Worm (Caenorhabditis elegans) whole organism, young adult: ENCODE results near the gene C09E7.10.

Source experiments
- K12H6.12 ChIP-seq: fragments of 200-800 bp; sonication (Bioruptor generic); optimal IDR thresholded peaks from 2 replicates; lab custom pipeline; 2018; ENCODE audit warnings: mild to moderate bottlenecking, missing genetic modification characterization, missing compliant biosample characterization
- Y95B8A.8 ChIP-seq: fragments of 200-800 bp; sonication (Bioruptor generic); IDR thresholded peaks from 2 replicates; pipeline ENCODE4 v1.3.6; 2022; ENCODE audit warnings: missing genetic modification reagents, missing genetic modification characterization, missing compliant biosample characterization
- ama-1 ChIP-seq, 3 experiments: fragments of 150-350 bp in 1 of 3; sonication (generic microtip) in 2 of 3; optimal IDR thresholded peaks; 2 replicates each; lab custom pipeline; 2014 to 2018; ENCODE audit warnings: missing biosample characterization in 2 of 3, missing genetic modification characterization in 2 of 3, missing genetic modification reagents in 2 of 3
- cebp-2 ChIP-seq: fragments of 200-800 bp; sonication (Bioruptor generic); IDR thresholded peaks from 2 replicates; pipeline ENCODE4 v1.3.6; 2022; ENCODE audit warnings: missing genetic modification characterization, missing compliant biosample characterization
- egrh-3 ChIP-seq: fragments of 200-800 bp; sonication (Bioruptor generic); IDR thresholded peaks from 2 replicates; pipeline ENCODE4 v1.3.6; 2022; ENCODE audit warnings: missing genetic modification reagents, missing genetic modification characterization, missing compliant biosample characterization
- lin-26 ChIP-seq: fragments of 200-800 bp; sonication (Bioruptor generic); IDR thresholded peaks from 2 replicates; pipeline ENCODE4 v1.3.6; 2022; ENCODE audit warnings: missing genetic modification reagents, missing genetic modification characterization, missing compliant biosample characterization
- mes-4 ChIP-seq: sonication (generic microtip); optimal IDR thresholded peaks from 2 replicates; lab custom pipeline; 2016; ENCODE audit warnings: missing genotype, missing genetic modification characterization, missing compliant biosample characterization
- nfya-1 ChIP-seq: sonication (generic microtip); optimal IDR thresholded peaks from 2 replicates; lab custom pipeline; 2017; ENCODE audit warnings: antibody characterized with exemption, missing compliant biosample characterization, missing genetic modification characterization, borderline replicate concordance; ENCODE audit not compliant: insufficient read depth
- nhr-179 ChIP-seq: sonication (generic microtip); optimal IDR thresholded peaks from 2 replicates; lab custom pipeline; 2016; ENCODE audit warnings: mild to moderate bottlenecking, missing genetic modification characterization, missing compliant biosample characterization
- nhr-27 ChIP-seq: fragments of 200-800 bp; sonication (Bioruptor generic); optimal IDR thresholded peaks from 2 replicates; lab custom pipeline; 2018; ENCODE audit warnings: mild to moderate bottlenecking, missing genetic modification characterization, moderate library complexity, missing compliant biosample characterization
- snpc-4 ChIP-seq, 5 experiments: fragments of 150-350 bp in 1 of 5; sonication (generic microtip) in 4 of 5; optimal IDR thresholded peaks; 2 replicates each; lab custom pipeline; 2014 to 2018; ENCODE audit warnings: missing genetic modification characterization in 5 of 5, missing biosample characterization in 3 of 5, antibody characterized with exemption in 2 of 5, mild to moderate bottlenecking in 2 of 5, missing compliant biosample characterization in 2 of 5, missing genotype in 2 of 5, moderate library complexity in 2 of 5, missing genetic modification reagents in 1 of 5
- zfh-2 ChIP-seq: fragments of 200-800 bp; sonication (Bioruptor generic); conservative IDR thresholded peaks from 2 replicates; pipeline ENCODE4 v1.3.6; 2022; ENCODE audit warnings: missing genetic modification reagents, missing genetic modification characterization, missing compliant biosample characterization

DNA sequence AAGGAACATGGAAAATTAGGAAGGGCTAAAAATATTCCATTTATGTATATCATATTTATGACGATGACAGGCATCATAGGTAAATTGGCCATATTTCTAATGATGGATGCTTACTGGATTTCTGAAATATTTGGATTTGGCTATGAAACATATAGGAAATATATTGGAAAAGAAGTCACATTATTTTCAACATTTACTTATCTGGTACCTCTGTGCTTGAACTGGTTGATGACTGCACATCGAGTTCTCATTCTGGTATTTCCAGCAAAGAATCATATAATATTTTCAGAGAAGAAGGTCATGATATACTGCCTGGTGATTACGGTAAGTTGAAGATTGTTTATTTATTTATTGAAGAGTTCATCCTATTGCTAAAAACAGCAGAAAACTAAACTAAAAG lies 12.8 kb upstream of the C09E7.10 start, which contains the start of gene srxa-5:
- TF ChIP-seq ama-1 (optimal IDR thresholded peaks at IDR 0.05; lab: Kevin White, UChicago) (no peak), ama-1 (GFP tag; optimal IDR thresholded peaks at IDR 0.05; lab: Kevin White, UChicago) (no peak), nfya-1 (tag; lab: Kevin White, UChicago) (no peak), egrh-3 (GFP tag; lab: Robert Waterston, UW) (no peak), Y95B8A.8 (GFP tag; lab: Robert Waterston, UW) (no peak), zfh-2 (GFP tag; lab: Robert Waterston, UW) (no peak), nhr-27 (tag; lab: Kevin White, UChicago) (no peak), mes-4 (tag; lab: Kevin White, UChicago) (no peak), nhr-179 (tag; lab: Kevin White, UChicago) (no peak), K12H6.12 (tag; lab: Kevin White, UChicago) (no peak), snpc-4 (GFP tag; optimal IDR thresholded peaks at IDR 0.05; lab: Kevin White, UChicago) (no peak), snpc-4 (tag; optimal IDR thresholded peaks at IDR 0.05; lab: Kevin White, UChicago) (no peak), lin-26 (GFP tag; lab: Robert Waterston, UW) (no peak), cebp-2 (GFP tag; lab: Robert Waterston, UW) (no peak)
